Worm (Caenorhabditis elegans): ENCODE data around the gene ZK666.12.

Gene ZK666.12

DNA sequence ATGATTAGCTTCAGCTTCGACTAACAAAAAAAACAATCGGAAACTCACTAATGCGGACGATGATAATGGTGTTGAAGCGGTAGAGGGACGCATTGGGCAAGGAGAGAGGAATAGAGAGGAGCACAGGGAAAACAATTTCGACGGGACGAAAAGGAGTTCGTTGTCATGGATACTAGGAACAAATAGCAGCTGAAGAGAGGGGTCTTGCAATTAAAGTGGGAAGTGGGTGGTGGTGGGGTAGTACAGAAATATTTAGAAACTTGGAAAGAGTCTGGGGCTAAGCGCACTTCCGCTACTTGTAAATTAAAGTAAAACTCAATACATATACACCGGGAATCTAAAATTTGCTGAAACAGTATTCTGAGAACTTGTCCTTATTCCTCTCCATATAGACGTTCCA lies 13.7 kb downstream of the ZK666.12 start, which contains the start of gene F59B10.2:
Gene F59B10.2 (minus strand): TSS at position 101 of the 400 bp plus-strand sequence.
- TF ChIP-seq sea-1 (GFP tag; conservative IDR thresholded peaks at IDR 0.05) (no peak), F13C5.2 (tag; optimal IDR thresholded peaks at IDR 0.05) (no peak), tra-4 (tag; optimal IDR thresholded peaks at IDR 0.05) (no peak), B0310.2 (tag; optimal IDR thresholded peaks at IDR 0.05) (no peak), aly-1 (tag; optimal IDR thresholded peaks at IDR 0.05) (no peak), hnd-1 (tag; optimal IDR thresholded peaks at IDR 0.05) (no peak), hmbx-1 (tag; optimal IDR thresholded peaks at IDR 0.05) (no peak), ceh-36 (tag; optimal IDR thresholded peaks at IDR 0.05) (no peak), tbx-11 (GFP tag; IDR thresholded peaks at IDR 0.05) (no peak)

DNA sequence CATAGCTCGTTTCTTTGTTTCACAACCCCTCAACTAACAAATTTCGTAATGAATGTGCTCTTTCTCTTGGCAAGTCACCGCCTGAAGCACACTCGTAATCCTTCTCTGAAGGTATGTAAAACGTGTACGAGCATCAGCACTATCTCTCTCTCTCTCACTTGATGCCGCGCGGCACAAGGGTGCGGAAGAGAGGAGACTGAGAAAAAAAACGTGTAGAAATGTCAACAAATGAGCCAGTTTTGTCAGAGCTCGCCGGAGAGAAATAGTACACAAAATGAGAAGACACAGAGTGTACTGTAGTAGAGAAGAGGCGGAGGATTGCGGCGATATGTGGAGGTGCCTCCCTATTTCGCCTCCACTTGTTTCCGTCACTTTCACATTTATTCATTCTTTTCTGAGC lies 14.2 kb downstream of the ZK666.12 start, which contains the start of gene F59B10.3:
Gene F59B10.3 (plus strand): TSS at position 301 of the 400 bp plus-strand sequence.
- TF ChIP-seq hnd-1 (tag; optimal IDR thresholded peaks at IDR 0.05) (no peak), tra-4 (tag; optimal IDR thresholded peaks at IDR 0.05) (no peak), pes-1 (GFP tag; IDR thresholded peaks at IDR 0.05) (no peak), B0310.2 (tag; optimal IDR thresholded peaks at IDR 0.05) (no peak), hmg-4 (GFP tag; optimal IDR thresholded peaks at IDR 0.05) (no peak), scrt-1 (GFP tag; IDR thresholded peaks at IDR 0.05) (no peak), ama-1 (optimal IDR thresholded peaks at IDR 0.05) (no peak), F13C5.2 (tag; optimal IDR thresholded peaks at IDR 0.05) (no peak), ceh-36 (tag; optimal IDR thresholded peaks at IDR 0.05) (no peak), sea-1 (GFP tag; conservative IDR thresholded peaks at IDR 0.05) (no peak), aly-1 (tag; optimal IDR thresholded peaks at IDR 0.05) (no peak), hmbx-1 (tag; optimal IDR thresholded peaks at IDR 0.05) (no peak), flt-1 (GFP tag; IDR thresholded peaks at IDR 0.05) (no peak), ets-7 (tag; optimal IDR thresholded peaks at IDR 0.05) (no peak), tbx-11 (GFP tag; IDR thresholded peaks at IDR 0.05) (no peak), ceh-13 (GFP tag; optimal IDR thresholded peaks at IDR 0.05) (no peak), tbx-37 (GFP tag; conservative IDR thresholded peaks at IDR 0.05) (no peak)

DNA sequence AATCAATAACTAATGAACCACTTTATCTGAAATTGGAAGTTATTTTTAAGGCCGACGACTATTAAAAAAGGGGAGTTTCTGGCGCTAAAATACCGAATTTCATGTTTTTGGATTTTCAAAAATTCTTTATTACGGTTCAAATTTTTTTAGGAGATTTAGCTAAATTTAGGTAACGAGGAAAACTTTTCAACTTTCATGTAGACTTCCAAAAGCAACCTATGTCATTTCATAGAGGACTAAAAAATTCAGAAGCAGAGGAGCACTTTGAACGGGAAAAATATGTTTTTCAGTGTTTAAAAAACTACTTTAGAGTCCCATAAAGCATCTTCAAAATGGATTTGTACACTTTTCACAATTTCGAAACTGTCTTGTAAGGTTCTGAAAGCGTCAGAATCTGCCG lies 17.4 kb downstream of the ZK666.12 start:
- TF ChIP-seq hmg-4 (GFP tag; optimal IDR thresholded peaks at IDR 0.05) (no peak), aly-1 (tag; optimal IDR thresholded peaks at IDR 0.05) (no peak), ets-7 (tag; optimal IDR thresholded peaks at IDR 0.05) (no peak), hmbx-1 (tag; optimal IDR thresholded peaks at IDR 0.05) (no peak), ama-1 (optimal IDR thresholded peaks at IDR 0.05) (no peak), pes-1 (GFP tag; IDR thresholded peaks at IDR 0.05) (no peak), ceh-36 (tag; optimal IDR thresholded peaks at IDR 0.05) (no peak), B0310.2 (tag; optimal IDR thresholded peaks at IDR 0.05) (no peak), ceh-13 (GFP tag; optimal IDR thresholded peaks at IDR 0.05) (no peak), scrt-1 (GFP tag; IDR thresholded peaks at IDR 0.05) (no peak), tbx-11 (GFP tag; IDR thresholded peaks at IDR 0.05) (no peak), F13C5.2 (tag; optimal IDR thresholded peaks at IDR 0.05) (no peak), flt-1 (GFP tag; IDR thresholded peaks at IDR 0.05) (no peak), tra-4 (tag; optimal IDR thresholded peaks at IDR 0.05) (no peak), hnd-1 (tag; optimal IDR thresholded peaks at IDR 0.05) (no peak), sea-1 (GFP tag; conservative IDR thresholded peaks at IDR 0.05) (no peak), tbx-37 (GFP tag; conservative IDR thresholded peaks at IDR 0.05) (no peak)

DNA sequence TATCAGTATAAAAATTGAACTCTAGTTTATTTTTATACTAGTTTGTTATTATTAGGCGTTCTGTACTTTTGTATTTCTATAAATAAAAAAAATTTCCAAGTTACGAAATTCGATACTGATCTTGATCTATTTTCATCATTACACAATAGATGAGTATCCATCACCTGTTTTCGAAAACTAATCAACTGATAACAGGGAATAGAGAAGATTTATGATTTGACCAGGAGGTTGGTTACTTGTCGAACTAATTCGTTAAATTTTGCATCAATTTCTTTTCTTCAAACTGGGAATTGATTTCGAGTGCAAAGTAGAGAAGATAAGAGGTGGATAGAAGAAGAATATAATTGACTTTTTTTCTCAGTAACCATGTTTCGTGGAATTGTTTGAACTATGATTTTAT lies 19.4 kb downstream of the ZK666.12 start:
- TF ChIP-seq tra-4 (tag; optimal IDR thresholded peaks at IDR 0.05) (no peak), scrt-1 (GFP tag; IDR thresholded peaks at IDR 0.05) (no peak), sea-1 (GFP tag; conservative IDR thresholded peaks at IDR 0.05) (no peak), ets-7 (tag; optimal IDR thresholded peaks at IDR 0.05) (no peak), ceh-36 (tag; optimal IDR thresholded peaks at IDR 0.05) (no peak), hmg-4 (GFP tag; optimal IDR thresholded peaks at IDR 0.05) (no peak), hnd-1 (tag; optimal IDR thresholded peaks at IDR 0.05) (no peak), ama-1 (optimal IDR thresholded peaks at IDR 0.05) (no peak), hmbx-1 (tag; optimal IDR thresholded peaks at IDR 0.05) (no peak), pes-1 (GFP tag; IDR thresholded peaks at IDR 0.05) (no peak), flt-1 (GFP tag; IDR thresholded peaks at IDR 0.05) (no peak), B0310.2 (tag; optimal IDR thresholded peaks at IDR 0.05) (no peak), aly-1 (tag; optimal IDR thresholded peaks at IDR 0.05) (no peak), ceh-13 (GFP tag; optimal IDR thresholded peaks at IDR 0.05) (no peak), tbx-37 (GFP tag; conservative IDR thresholded peaks at IDR 0.05) (no peak), tbx-11 (GFP tag; IDR thresholded peaks at IDR 0.05) (no peak), F13C5.2 (tag; optimal IDR thresholded peaks at IDR 0.05) (no peak)

DNA sequence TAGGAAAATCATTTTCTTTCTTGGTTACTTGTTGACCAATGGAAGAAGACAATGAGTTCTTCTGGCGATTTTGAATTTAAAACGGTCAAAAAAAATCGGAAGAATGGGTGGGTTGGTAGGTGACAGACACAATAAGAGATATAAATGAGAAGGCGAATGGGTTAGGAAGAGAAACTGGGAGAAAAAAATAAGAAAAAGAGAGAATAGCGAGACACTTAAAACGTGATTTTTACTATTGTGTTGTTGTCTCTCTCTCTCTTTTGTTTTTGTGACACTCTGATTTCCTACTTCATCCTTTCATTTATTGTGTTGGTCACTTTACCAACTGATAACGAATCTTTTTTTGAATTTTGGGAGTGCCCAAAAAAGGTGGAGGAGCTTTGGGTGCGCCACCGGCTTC lies 20.4 kb downstream of the ZK666.12 start:
- TF ChIP-seq tbx-11 (GFP tag; IDR thresholded peaks at IDR 0.05), result no peak

DNA sequence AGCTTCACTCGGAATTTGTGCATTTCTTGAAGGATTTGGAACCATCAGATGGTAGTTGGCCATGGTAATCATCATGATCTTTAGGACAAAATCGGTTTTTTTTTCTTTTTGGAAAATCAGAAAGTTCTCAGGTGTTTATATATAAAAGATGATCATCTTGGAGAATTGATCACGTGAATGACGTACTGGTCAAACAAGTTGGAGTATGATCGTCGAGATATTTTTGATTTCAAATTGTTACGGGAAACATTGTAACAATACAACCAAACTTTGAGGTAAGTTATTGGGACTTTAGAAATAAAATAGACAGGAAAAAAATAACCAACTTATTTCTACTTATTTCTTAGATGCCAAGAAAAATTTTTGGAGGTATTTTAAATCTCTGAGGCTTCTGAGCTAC lies 23.0 kb downstream of the ZK666.12 start, which contains the start of gene F59B10.4:
Gene F59B10.4 (minus strand): TSS at position 101 of the 400 bp plus-strand sequence.
- no peak for TF ChIP-seq ama-1 (optimal IDR thresholded peaks at IDR 0.05)
- TF ChIP-seq F13C5.2 (tag; optimal IDR thresholded peaks at IDR 0.05), result no peak
- TF ChIP-seq hmg-4 (GFP tag; optimal IDR thresholded peaks at IDR 0.05), result no peak
- no peak for TF ChIP-seq tra-4 (tag; optimal IDR thresholded peaks at IDR 0.05)
- no peak for TF ChIP-seq B0310.2 (tag; optimal IDR thresholded peaks at IDR 0.05)
- TF ChIP-seq pes-1 (GFP tag; IDR thresholded peaks at IDR 0.05), result no peak
- no peak for TF ChIP-seq hnd-1 (tag; optimal IDR thresholded peaks at IDR 0.05)
- TF ChIP-seq ceh-13 (GFP tag; optimal IDR thresholded peaks at IDR 0.05), result no peak
- no peak for TF ChIP-seq hmbx-1 (tag; optimal IDR thresholded peaks at IDR 0.05)
- TF ChIP-seq ets-7 (tag; optimal IDR thresholded peaks at IDR 0.05), result no peak
- TF ChIP-seq flt-1 (GFP tag; IDR thresholded peaks at IDR 0.05), result no peak
- TF ChIP-seq tbx-37 (GFP tag; conservative IDR thresholded peaks at IDR 0.05), result no peak
- no peak for TF ChIP-seq ceh-36 (tag; optimal IDR thresholded peaks at IDR 0.05)
- TF ChIP-seq aly-1 (tag; optimal IDR thresholded peaks at IDR 0.05), result no peak
- no peak for TF ChIP-seq scrt-1 (GFP tag; IDR thresholded peaks at IDR 0.05)
- TF ChIP-seq tbx-11 (GFP tag; IDR thresholded peaks at IDR 0.05), result no peak
- TF ChIP-seq sea-1 (GFP tag; conservative IDR thresholded peaks at IDR 0.05), result no peak

DNA sequence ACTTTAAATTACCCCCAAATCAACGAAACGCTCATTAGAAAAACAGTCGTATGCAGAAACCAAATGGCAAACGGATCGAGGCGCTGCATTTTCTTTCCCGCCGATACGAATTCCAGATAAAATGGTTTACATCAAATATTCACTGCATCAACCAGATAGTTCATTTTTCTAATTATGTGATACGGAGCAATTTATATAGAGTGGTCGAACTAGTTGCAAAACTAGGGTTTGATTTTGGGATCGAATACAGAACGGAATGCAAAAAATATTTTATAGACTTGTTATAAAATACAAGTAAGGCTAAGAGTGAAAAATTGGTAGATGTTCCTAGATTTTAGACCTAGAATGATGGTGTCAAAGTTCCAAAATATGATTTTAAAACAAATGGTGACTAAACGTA lies 23.9 kb downstream of the ZK666.12 start:
- TF ChIP-seq B0310.2 (tag; optimal IDR thresholded peaks at IDR 0.05), result no peak
- TF ChIP-seq sea-1 (GFP tag; conservative IDR thresholded peaks at IDR 0.05), result no peak

DNA sequence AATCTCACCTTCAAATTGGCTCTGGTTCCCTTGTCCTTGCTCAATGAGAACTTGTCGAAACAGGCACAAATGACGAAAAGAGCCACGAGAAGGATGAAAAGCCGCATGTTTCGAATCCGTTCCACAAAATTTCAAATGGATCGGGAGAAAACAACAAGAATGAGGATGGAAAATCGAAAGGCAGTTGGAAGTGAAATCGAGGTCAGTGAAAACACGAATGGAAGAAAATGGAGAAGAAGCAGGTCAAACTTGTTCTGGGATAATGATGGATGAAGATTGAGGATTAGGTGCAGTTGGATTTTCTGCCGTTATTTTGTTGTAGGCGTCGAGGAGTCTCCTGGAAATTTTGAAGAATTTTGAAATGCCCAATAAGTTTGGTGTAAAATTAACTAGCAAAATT lies 27.0 kb downstream of the ZK666.12 start:
- TF ChIP-seq aly-1 (tag; optimal IDR thresholded peaks at IDR 0.05) (no peak), tbx-11 (GFP tag; IDR thresholded peaks at IDR 0.05) (no peak), flt-1 (GFP tag; IDR thresholded peaks at IDR 0.05) (no peak), tra-4 (tag; optimal IDR thresholded peaks at IDR 0.05) (no peak), ceh-13 (GFP tag; optimal IDR thresholded peaks at IDR 0.05) (no peak)
